Fruit fly (Drosophila melanogaster) Kc167 (cell line): Measurements from ENCODE around the gene CG43679.

Experiments
- Myc ChIP-seq: fragments of >200 bp; optimal IDR thresholded peaks from 2 replicates; lab custom pipeline; 2017; ENCODE audit warnings: missing external identifiers
- Sin3A ChIP-seq: fragments of >200 bp; optimal IDR thresholded peaks from 2 replicates; lab custom pipeline; 2018; ENCODE audit warnings: missing external identifiers
- h ChIP-seq: fragments of >200 bp; optimal IDR thresholded peaks from 3 replicates; lab custom pipeline; 2018; ENCODE audit warnings: missing external identifiers
- insv ChIP-seq: fragments of >200 bp; optimal IDR thresholded peaks from 3 replicates; lab custom pipeline; 2018; ENCODE audit warnings: missing external identifiers
- psq ChIP-seq: fragments of >200 bp; optimal IDR thresholded peaks from 2 replicates; lab custom pipeline; 2017; ENCODE audit warnings: missing external identifiers
- ttk ChIP-seq: sonication (Bioruptor generic); optimal IDR thresholded peaks from 2 replicates; lab custom pipeline; 2017; ENCODE audit warnings: missing external identifiers

The CG43679 gene

dm6 chr3L:15050109-15050508, 1.1 kb downstream of the CG43679 start, which contains the start of gene CG18581:
Gene CG18581 (minus strand): TSS chr3L:15050209.
- no peak for TF ChIP-seq Sin3A
- no peak for TF ChIP-seq Myc (lab: Kevin White, UChicago)
- no peak for TF ChIP-seq ttk
- no peak for TF ChIP-seq psq (lab: Kevin White, UChicago)

- no peak for TF ChIP-seq Sin3A
- no peak for TF ChIP-seq psq (lab: Kevin White, UChicago)
- no peak for TF ChIP-seq insv (lab: Kevin White, UChicago)
- no peak for TF ChIP-seq ttk
- TF ChIP-seq h (lab: Kevin White, UChicago) = no peak
- TF ChIP-seq Myc (lab: Kevin White, UChicago) = no peak
Observed at dm6 chr3L:15049395-15049794, 1.8 kb downstream of the CG43679 start, which contains the start of gene CG43678. Gene CG43678 (minus strand): TSS chr3L:15049495.

dm6 chr3L:15048091-15048490, 3.1 kb downstream of the CG43679 start:
- TF ChIP-seq Sin3A = no peak
- no peak for TF ChIP-seq ttk
- TF ChIP-seq Myc (lab: Kevin White, UChicago) = no peak
- no peak for TF ChIP-seq psq (lab: Kevin White, UChicago)
- TF ChIP-seq h (lab: Kevin White, UChicago) = no peak
- no peak for TF ChIP-seq insv (lab: Kevin White, UChicago)

dm6 chr3L:15047606-15048005, 3.6 kb downstream of the CG43679 start:
- TF ChIP-seq h (lab: Kevin White, UChicago) = no peak
- no peak for TF ChIP-seq Myc (lab: Kevin White, UChicago)
- no peak for TF ChIP-seq insv (lab: Kevin White, UChicago)
- no peak for TF ChIP-seq ttk
- TF ChIP-seq psq (lab: Kevin White, UChicago) = no peak
- no peak for TF ChIP-seq Sin3A

- TF ChIP-seq Myc (lab: Kevin White, UChicago) (no peak), ttk (no peak)
Observed at dm6 chr3L:15045114-15045513, 6.1 kb downstream of the CG43679 start.

- no peak for TF ChIP-seq Sin3A
- TF ChIP-seq ttk = no peak
- TF ChIP-seq Myc (lab: Kevin White, UChicago) = no peak
- TF ChIP-seq psq (lab: Kevin White, UChicago) = no peak
- no peak for TF ChIP-seq h (lab: Kevin White, UChicago)
- TF ChIP-seq insv (lab: Kevin White, UChicago) = no peak
Observed at dm6 chr3L:15043874-15044336, 7.3 kb downstream of the CG43679 start, which contains the start of gene ind. Gene ind (minus strand): TSS chr3L:15043924.

- TF ChIP-seq insv (lab: Kevin White, UChicago) = no peak
- no peak for TF ChIP-seq psq (lab: Kevin White, UChicago)
- no peak for TF ChIP-seq Myc (lab: Kevin White, UChicago)
- no peak for TF ChIP-seq ttk
- TF ChIP-seq h (lab: Kevin White, UChicago) = no peak
- TF ChIP-seq Sin3A = no peak
Observed at dm6 chr3L:15043465-15043864, 7.8 kb downstream of the CG43679 start.

dm6 chr3L:15042470-15042869, 8.8 kb downstream of the CG43679 start, which contains the start of gene Rpn12R:
Gene Rpn12R (minus strand): TSS chr3L:15042570.
- TF ChIP-seq Myc (lab: Kevin White, UChicago) (no peak), Sin3A (no peak), h (lab: Kevin White, UChicago) (no peak), ttk (no peak), psq (lab: Kevin White, UChicago) (no peak), insv (lab: Kevin White, UChicago) (no peak)

dm6 chr3L:15040329-15040886, 10.8 kb downstream of the CG43679 start:
- TF ChIP-seq insv (lab: Kevin White, UChicago) (no peak), Sin3A (no peak), psq (lab: Kevin White, UChicago) (no peak), h (lab: Kevin White, UChicago) (no peak)

- TF ChIP-seq insv (lab: Kevin White, UChicago) = no peak
- TF ChIP-seq h (lab: Kevin White, UChicago) = no peak
- TF ChIP-seq psq (lab: Kevin White, UChicago) = no peak
- no peak for TF ChIP-seq Myc (lab: Kevin White, UChicago)
- TF ChIP-seq Sin3A = no peak
- no peak for TF ChIP-seq ttk
Observed at dm6 chr3L:15039510-15039909, 11.7 kb downstream of the CG43679 start.

dm6 chr3L:15035585-15035984, 15.6 kb downstream of the CG43679 start:
- TF ChIP-seq h (lab: Kevin White, UChicago) = no peak
- TF ChIP-seq psq (lab: Kevin White, UChicago) = no peak
- TF ChIP-seq insv (lab: Kevin White, UChicago) = no peak
- TF ChIP-seq Sin3A = no peak
- TF ChIP-seq Myc (lab: Kevin White, UChicago) = no peak
- TF ChIP-seq ttk = no peak

dm6 chr3L:15034714-15035076, 16.5 kb downstream of the CG43679 start:
- TF ChIP-seq ttk (no peak), Myc (lab: Kevin White, UChicago) (no peak), psq (lab: Kevin White, UChicago) (no peak), Sin3A (no peak), h (lab: Kevin White, UChicago) (no peak), insv (lab: Kevin White, UChicago) (no peak)
